Worm (Caenorhabditis elegans): Measurements from ENCODE around the gene zim-3.

DNA sequence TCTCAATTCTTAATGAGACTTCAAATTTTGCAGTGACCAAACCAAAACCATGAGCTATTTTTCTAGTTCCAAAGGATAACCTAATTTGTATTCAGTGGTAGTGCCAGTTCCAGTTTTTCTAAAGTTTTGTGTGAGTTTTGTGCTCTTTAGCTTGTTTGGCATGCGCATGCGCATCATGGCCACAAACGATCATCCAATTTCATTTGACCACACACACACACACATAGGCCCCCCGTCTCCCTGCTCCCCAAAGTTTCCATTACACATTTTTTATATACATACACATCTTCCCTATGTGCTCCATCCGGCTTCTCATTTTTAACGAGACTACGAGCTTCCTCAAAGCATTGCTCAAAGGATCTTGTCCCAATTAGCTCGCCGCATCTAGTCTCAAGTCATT is 16.0 kb downstream of the zim-3 start:
- TF ChIP-seq ceh-82 (tag; optimal IDR thresholded peaks at IDR 0.05), result no peak
- TF ChIP-seq ZK546.5 (tag; optimal IDR thresholded peaks at IDR 0.05), result no peak
- TF ChIP-seq nhr-43 (tag; optimal IDR thresholded peaks at IDR 0.05; ENCODE audit: poor library complexity, severe bottlenecking), result no peak
- no peak for TF ChIP-seq nhr-12 (tag; optimal IDR thresholded peaks at IDR 0.05)
- no peak for TF ChIP-seq nhr-25 (tag; optimal IDR thresholded peaks at IDR 0.05)
